Worm (Caenorhabditis elegans): Measurements from ENCODE around the gene srd-49.

Gene srd-49

DNA sequence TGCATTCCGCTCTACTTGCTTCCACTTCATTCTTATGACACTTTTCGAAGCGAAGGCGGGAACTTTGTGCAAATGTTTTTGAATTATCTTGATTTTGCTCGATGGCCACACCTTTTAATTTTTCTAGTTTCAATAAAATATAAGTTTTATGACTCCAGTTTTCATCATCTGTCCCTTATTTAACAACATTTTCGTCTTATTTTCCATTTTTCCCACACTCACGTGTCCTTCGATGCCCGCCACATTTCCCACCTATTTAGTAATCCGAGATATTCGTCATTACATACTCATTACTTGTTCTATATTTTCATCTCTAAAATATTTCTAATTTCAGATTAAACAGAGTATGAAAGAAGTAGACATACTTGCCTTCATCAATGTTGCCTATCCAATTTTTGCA lies at the start of gene srd-49:
srd-49 (plus strand) TSS at position 301 of the 400 bp plus-strand sequence.
- TF ChIP-seq him-1 (tag; optimal IDR thresholded peaks at IDR 0.05) (no peak), dao-5 (tag; optimal IDR thresholded peaks at IDR 0.05) (no peak), W03F9.2 (tag; optimal IDR thresholded peaks at IDR 0.05) (no peak)

DNA sequence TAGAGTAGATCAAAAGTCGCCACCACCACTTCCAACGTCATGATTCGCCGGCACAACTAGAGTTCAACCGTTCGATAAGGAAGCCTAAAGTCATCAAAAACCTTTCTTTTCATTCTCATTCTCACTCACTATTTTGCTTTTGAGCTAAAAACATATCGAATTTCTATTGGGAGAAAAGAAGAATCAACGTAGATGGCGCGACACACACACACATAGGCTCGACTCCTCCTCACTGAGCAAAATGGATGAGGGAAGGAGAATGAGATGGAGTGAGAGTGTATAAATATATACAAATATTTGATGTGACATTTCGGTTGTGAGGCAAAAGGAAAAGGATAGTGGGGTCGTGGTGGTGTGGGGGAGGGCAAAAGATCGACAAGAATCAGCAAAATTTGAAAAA lies 49.7 kb upstream of the srd-49 start:
- TF ChIP-seq him-1 (tag; optimal IDR thresholded peaks at IDR 0.05) (no peak), dao-5 (tag; optimal IDR thresholded peaks at IDR 0.05) (no peak), W03F9.2 (tag; optimal IDR thresholded peaks at IDR 0.05) (no peak)

DNA sequence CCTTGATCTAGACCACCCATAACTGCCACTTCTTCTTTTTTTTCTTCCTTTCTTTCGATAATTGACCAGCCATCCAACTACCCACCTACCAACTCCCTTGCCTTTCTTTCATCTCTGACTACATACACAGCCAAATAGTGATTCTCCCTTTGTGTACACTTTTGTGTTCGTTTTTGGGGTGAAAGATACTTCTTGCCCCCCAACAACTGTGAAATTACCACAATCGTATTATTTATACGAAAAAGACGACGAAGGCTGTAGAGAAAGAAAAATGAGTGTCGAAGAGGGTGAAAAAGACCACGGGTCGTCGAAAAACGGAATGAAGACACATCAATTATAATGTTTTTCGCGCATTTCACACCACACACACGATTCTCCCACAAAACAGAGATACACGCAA lies 48.0 kb upstream of the srd-49 start:
- TF ChIP-seq dao-5 (tag; optimal IDR thresholded peaks at IDR 0.05) = no peak

DNA sequence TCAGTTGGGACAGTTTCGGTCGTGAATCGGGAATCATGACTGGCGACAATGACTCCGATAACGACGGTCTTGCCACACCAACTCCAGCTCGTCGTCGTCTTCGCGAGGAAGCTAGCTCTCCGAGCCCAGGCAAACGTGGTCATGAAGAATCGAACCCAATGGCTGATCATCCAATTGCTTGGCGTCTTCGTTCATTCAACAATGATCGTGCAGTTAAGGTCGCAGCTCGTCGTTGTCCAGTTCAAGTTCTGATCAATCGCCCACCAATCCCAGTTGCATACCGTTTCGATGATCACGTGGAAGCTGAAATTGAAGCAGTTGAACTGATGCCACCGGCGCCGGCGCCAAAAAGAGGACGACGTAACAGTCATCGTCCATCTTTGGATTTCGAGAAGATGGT lies 47.3 kb upstream of the srd-49 start:
- TF ChIP-seq dao-5 (tag; optimal IDR thresholded peaks at IDR 0.05) (no peak), him-1 (tag; optimal IDR thresholded peaks at IDR 0.05) (no peak), W03F9.2 (tag; optimal IDR thresholded peaks at IDR 0.05) (no peak)

DNA sequence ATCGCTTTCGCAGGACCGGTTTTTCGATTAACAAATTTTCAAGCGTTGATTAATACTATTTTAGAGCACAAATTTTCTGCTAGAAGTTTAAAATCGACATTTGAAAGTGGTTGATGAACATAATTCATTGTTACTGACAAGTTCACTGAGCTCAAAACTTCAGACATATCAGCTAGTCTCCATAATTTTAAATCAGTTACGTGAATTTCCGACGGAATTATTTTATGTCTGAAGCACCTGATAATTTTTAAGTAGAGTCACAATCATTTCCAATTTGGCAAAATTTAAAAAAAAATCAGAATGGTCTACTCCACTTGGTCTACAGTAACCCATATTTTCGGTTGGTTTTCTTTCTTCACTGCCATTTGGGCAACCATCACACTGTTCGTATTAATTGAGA lies 42.6 kb upstream of the srd-49 start, which contains the start of gene str-118:
str-118 (plus strand) TSS at position 301 of the 400 bp plus-strand sequence.
- no peak for TF ChIP-seq him-1 (tag; optimal IDR thresholded peaks at IDR 0.05)
- TF ChIP-seq dao-5 (tag; optimal IDR thresholded peaks at IDR 0.05) = no peak
- TF ChIP-seq W03F9.2 (tag; optimal IDR thresholded peaks at IDR 0.05) = no peak

DNA sequence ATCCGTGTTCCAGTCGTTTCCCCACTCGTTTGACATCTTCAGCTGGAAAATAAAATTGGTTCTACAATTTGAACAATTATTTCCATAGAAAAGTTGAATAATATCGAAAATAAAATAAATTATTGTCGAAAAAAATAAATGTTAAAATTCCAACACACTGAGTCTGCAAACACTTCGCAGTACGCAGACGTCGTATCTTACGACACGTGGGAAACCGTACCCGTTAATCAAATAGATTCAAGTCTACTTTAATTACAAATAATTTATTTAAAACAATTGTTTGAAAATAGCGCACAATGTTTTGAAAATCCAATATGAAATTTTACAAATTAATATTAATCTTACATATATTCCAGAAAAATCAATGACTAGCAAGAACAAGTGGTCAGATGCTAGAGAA lies 39.6 kb upstream of the srd-49 start, which contains the start of gene yif-1:
yif-1 (minus strand) TSS at position 42 of the 400 bp plus-strand sequence.
- TF ChIP-seq dao-5 (tag; optimal IDR thresholded peaks at IDR 0.05) = no peak
- TF ChIP-seq W03F9.2 (tag; optimal IDR thresholded peaks at IDR 0.05) = no peak
- TF ChIP-seq him-1 (tag; optimal IDR thresholded peaks at IDR 0.05) = no peak

DNA sequence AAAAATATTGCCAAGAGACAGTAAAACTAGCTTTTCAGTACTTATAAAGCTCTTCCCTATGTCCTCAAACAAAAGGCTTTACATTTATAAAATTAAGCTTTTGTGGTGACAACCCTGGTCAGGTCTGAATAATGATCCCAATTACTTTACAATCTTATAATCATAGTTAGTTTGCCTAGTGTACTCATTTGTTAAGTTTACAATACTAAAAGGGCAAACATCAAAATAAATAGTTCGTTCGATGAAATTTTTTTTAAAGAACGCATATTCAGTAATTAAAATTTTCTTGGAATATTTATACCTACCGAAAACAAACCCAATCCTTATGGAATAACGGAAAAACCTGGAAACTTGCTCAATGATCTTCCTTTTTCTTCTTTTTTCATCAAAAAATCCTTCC lies 35.7 kb upstream of the srd-49 start:
- no peak for TF ChIP-seq him-1 (tag; optimal IDR thresholded peaks at IDR 0.05)
- TF ChIP-seq dao-5 (tag; optimal IDR thresholded peaks at IDR 0.05) = no peak
- TF ChIP-seq W03F9.2 (tag; optimal IDR thresholded peaks at IDR 0.05) = no peak

DNA sequence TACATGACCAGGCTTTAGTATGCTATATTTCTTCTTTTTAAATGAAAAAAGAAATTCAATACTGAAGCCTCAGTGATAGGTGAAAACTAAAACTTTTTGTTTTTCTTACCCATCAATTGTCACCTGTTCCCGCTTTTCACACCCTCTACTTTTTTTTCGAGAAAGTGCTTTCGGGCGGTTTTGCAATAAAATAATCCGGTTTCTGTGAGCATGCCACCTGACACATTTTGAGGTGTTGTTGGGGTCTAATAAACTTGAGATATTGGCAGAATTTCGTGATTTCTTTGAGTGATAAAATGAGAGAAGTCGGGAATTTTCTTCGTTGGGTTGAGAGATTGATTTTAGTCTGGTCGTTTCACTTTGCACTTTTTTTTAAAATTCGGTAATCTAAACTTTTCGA lies 34.4 kb upstream of the srd-49 start:
- no peak for TF ChIP-seq him-1 (tag; optimal IDR thresholded peaks at IDR 0.05)
- no peak for TF ChIP-seq dao-5 (tag; optimal IDR thresholded peaks at IDR 0.05)
- TF ChIP-seq W03F9.2 (tag; optimal IDR thresholded peaks at IDR 0.05) = no peak

DNA sequence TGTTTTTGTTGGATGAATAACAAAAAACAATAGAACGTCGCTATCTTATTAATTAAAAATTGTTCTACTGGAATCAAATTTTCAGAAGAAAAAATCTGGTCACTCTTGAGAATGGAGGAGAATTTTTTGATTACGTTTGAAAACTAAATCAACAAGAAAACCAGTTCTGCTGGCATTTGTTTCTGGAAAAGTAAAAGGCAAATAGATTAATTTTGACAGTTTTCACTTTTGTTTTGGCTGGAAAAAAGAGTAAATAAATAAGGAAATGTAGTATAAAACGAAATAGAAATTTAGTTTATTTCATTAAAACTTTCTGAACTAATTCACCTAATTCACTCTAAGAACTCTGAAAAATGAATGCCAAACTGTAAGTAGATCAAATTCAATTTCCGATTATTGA lies 30.3 kb upstream of the srd-49 start, which contains the start of gene fipr-13:
fipr-13 (plus strand) TSS at position 301 of the 400 bp plus-strand sequence.
- TF ChIP-seq W03F9.2 (tag; optimal IDR thresholded peaks at IDR 0.05) (no peak), dao-5 (tag; optimal IDR thresholded peaks at IDR 0.05) (no peak), him-1 (tag; optimal IDR thresholded peaks at IDR 0.05) (no peak)

DNA sequence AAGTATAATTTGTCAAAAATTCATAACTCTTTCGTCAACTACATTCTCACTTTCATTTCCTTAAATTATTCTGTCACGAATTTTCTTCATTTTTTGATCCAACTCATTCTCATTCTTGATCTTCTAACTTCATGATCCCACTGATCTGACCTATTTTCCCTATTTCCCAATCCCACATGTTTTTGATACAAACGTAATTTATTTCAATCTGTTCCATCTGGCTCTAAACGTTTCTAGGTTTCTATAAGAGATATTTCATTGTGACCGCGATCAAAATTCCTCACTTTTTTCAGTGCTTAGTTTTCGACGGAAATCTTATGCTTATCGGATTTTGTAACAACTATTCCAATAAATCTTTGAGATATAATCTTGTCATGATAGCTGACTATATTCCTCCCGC lies 28.8 kb upstream of the srd-49 start:
- TF ChIP-seq him-1 (tag; optimal IDR thresholded peaks at IDR 0.05) (no peak), W03F9.2 (tag; optimal IDR thresholded peaks at IDR 0.05) (no peak), dao-5 (tag; optimal IDR thresholded peaks at IDR 0.05) (no peak)

DNA sequence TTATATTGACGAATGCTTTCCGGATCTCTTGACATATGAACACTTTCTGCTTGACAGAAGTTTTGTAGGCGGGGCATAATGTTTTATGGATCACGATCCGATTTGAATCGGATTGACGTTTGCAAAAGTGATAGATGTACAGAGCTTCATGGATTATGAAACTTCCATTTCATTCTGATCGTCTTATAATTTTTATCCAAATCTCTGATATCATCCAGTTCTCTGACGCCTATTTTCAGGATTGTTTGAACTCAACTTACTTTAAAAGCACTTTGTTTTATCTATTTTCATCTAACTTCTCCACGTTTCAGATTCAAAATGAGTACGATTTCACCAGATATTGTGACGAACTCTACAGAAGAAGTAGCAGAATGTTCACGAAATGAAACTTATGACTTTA lies 27.7 kb upstream of the srd-49 start, which contains the start of gene npr-39:
npr-39 (plus strand) TSS at position 301 of the 400 bp plus-strand sequence.
- TF ChIP-seq W03F9.2 (tag; optimal IDR thresholded peaks at IDR 0.05) = no peak
- TF ChIP-seq dao-5 (tag; optimal IDR thresholded peaks at IDR 0.05) = no peak
- no peak for TF ChIP-seq him-1 (tag; optimal IDR thresholded peaks at IDR 0.05)

DNA sequence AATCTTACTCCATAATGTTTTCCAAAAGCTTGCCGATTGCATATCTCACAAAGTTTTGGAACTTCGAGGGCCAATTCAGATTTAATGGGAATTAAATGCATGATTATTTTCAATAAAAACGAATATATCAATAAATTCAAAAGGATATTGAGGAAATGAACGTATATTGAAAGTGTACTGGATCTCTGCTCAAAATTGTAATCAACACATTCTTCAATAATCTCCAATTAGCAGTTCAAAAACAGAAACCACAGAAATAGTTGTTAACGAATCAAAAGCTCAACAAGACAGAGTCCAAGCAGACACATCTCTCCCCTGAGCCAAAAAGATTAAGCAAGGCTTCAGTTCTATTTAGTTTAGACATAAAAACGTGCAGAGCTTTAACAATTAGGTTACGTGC lies 23.9 kb upstream of the srd-49 start, which contains the start of gene nhr-192:
nhr-192 (minus strand) TSS at position 101 of the 400 bp plus-strand sequence.
- TF ChIP-seq W03F9.2 (tag; optimal IDR thresholded peaks at IDR 0.05) (no peak), him-1 (tag; optimal IDR thresholded peaks at IDR 0.05) (no peak), dao-5 (tag; optimal IDR thresholded peaks at IDR 0.05) (no peak)

DNA sequence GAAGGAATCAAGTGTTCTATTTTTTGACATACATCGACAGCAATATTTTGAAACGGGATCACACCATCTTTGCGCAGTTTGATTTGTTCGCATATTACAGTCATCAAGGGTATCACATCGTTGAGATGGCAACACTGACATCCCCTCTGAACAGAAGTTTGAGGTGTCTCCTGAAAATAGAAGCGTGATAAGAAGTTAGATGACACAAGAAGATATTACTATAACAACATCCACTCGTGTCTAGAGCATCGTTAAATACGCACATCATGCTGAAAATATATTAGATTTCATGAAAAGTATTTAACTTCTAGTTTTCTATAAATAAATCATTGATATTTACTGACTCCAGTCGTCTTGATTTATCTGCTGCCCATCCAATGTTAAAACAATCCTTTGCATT lies 21.8 kb upstream of the srd-49 start:
- no peak for TF ChIP-seq W03F9.2 (tag; optimal IDR thresholded peaks at IDR 0.05)
- no peak for TF ChIP-seq him-1 (tag; optimal IDR thresholded peaks at IDR 0.05)

DNA sequence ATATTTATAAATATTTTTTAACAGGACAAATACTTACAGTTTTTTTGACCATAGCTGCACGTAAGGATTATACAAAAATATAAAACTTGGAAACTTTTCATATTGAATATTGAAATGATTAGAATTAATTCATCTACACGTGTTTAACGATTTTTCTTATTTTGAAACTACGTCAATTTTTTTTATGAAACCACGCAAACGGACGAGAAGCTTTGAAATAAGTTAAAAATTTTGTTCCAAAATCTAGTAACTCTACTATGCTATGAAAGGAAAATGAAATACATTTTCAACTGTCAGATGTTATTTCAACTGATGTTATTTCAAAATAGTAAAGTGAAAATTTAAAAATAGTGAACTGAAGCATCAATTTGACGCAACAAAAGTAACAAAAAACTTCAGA lies 20.7 kb upstream of the srd-49 start, which contains the start of gene F57A8.6:
F57A8.6 (minus strand) TSS at position 101 of the 400 bp plus-strand sequence.
- TF ChIP-seq dao-5 (tag; optimal IDR thresholded peaks at IDR 0.05) = no peak
- TF ChIP-seq W03F9.2 (tag; optimal IDR thresholded peaks at IDR 0.05) = no peak
- TF ChIP-seq him-1 (tag; optimal IDR thresholded peaks at IDR 0.05) = no peak

DNA sequence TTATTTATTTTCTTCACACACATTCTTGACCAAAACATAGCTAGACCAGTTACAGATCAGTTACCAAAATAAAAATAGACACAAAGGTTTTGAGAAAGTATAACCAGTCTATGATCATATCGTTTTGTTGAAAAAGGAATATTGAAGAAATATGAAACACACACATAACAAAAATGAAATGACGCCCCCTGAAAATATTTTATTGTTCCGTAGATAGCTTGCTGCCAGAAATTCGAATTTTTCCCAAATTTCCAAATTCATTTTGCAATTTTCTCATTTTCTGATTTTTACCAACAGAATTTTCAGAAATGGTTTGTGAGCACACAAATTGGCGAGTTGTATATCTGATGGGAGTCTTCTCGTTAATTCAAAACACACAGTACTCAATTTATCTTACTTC lies 19.0 kb upstream of the srd-49 start, which contains the start of gene F57A8.7:
F57A8.7 (plus strand) TSS at position 301 of the 400 bp plus-strand sequence.
- TF ChIP-seq W03F9.2 (tag; optimal IDR thresholded peaks at IDR 0.05) (no peak), him-1 (tag; optimal IDR thresholded peaks at IDR 0.05) (no peak), dao-5 (tag; optimal IDR thresholded peaks at IDR 0.05) (no peak)
